Worm (Caenorhabditis elegans): ENCODE measurements around the gene cku-80.

The cku-80 gene

ce11 chrIII:4449357-4449756 lies 29.7 kb downstream of the cku-80 start:
- TF ChIP-seq unc-62 (GFP tag; optimal IDR thresholded peaks at IDR 0.05), result no peak

ce11 chrIII:4449893-4450579 lies 30.4 kb downstream of the cku-80 start, which contains the start of gene ceh-43:
Gene ceh-43, minus strand, starts transcription at chrIII:4449943.
- no peak for TF ChIP-seq unc-62 (GFP tag; optimal IDR thresholded peaks at IDR 0.05)

- no peak for TF ChIP-seq unc-62 (GFP tag; optimal IDR thresholded peaks at IDR 0.05)
These were observed 31.2 kb downstream of the cku-80 start for ce11 chrIII:4450773-4451423.

ce11 chrIII:4452749-4453148 lies 33.1 kb downstream of the cku-80 start:
- no peak for TF ChIP-seq unc-62 (GFP tag; optimal IDR thresholded peaks at IDR 0.05)

ce11 chrIII:4453301-4453700 lies 33.7 kb downstream of the cku-80 start:
- TF ChIP-seq unc-62 (GFP tag; optimal IDR thresholded peaks at IDR 0.05), result no peak

- TF ChIP-seq unc-62 (GFP tag; optimal IDR thresholded peaks at IDR 0.05), result no peak
These were observed 34.1 kb downstream of the cku-80 start for ce11 chrIII:4453768-4454167.

ce11 chrIII:4454919-4455318 lies 35.3 kb downstream of the cku-80 start:
- no peak for TF ChIP-seq unc-62 (GFP tag; optimal IDR thresholded peaks at IDR 0.05)

- TF ChIP-seq unc-62 (GFP tag; optimal IDR thresholded peaks at IDR 0.05), result no peak
These were observed 36.9 kb downstream of the cku-80 start for ce11 chrIII:4456579-4456978.

ce11 chrIII:4460242-4460641 lies 40.6 kb downstream of the cku-80 start:
- TF ChIP-seq unc-62 (GFP tag; optimal IDR thresholded peaks at IDR 0.05), result no peak

- TF ChIP-seq unc-62 (GFP tag; optimal IDR thresholded peaks at IDR 0.05), result no peak
These were observed 41.7 kb downstream of the cku-80 start for ce11 chrIII:4461337-4461736.

ce11 chrIII:4467277-4467676 lies 47.6 kb downstream of the cku-80 start, which contains the start of gene ndg-4:
Gene ndg-4, minus strand, starts transcription at chrIII:4467377.
- TF ChIP-seq unc-62 (GFP tag; optimal IDR thresholded peaks at IDR 0.05), result no peak

- no peak for TF ChIP-seq unc-62 (GFP tag; optimal IDR thresholded peaks at IDR 0.05)
These were observed 48.7 kb downstream of the cku-80 start for ce11 chrIII:4468390-4468789.

ce11 chrIII:4468812-4469211 lies 49.2 kb downstream of the cku-80 start, which contains the start of gene mstr-2:
Gene mstr-2, plus strand, starts transcription at chrIII:4469112.
- TF ChIP-seq unc-62 (GFP tag; optimal IDR thresholded peaks at IDR 0.05), result no peak

ce11 chrIII:4470793-4471192 lies 51.1 kb downstream of the cku-80 start:
- TF ChIP-seq unc-62 (GFP tag; optimal IDR thresholded peaks at IDR 0.05), result no peak

Measured in whole organism, dauer.